Fruit fly (Drosophila melanogaster) whole organism: ENCODE results near the gene Zasp67.

Source experiments
- pan ChIP-seq: fragments of >200 bp; optimal IDR thresholded peaks from 2 replicates; lab custom pipeline; 2017
- psq ChIP-seq: fragments of >200 bp; optimal IDR thresholded peaks from 2 replicates; lab custom pipeline; 2017
- usp ChIP-seq: fragments of >200 bp; optimal IDR thresholded peaks from 2 replicates; lab custom pipeline; 2017; ENCODE audit warnings: missing biosample characterization, missing genetic modification characterization, mixed read lengths

- TF ChIP-seq psq (lab: Kevin White, UChicago) = no peak
- TF ChIP-seq usp = no peak
- no peak for TF ChIP-seq pan (lab: Kevin White, UChicago)
These were observed 26.7 kb upstream of the Zasp67 start for dm6 chr3L:9824226-9824625.
